Worm (Caenorhabditis elegans) whole organism, early embryonic: ENCODE results near the gene C49F5.5.

Experiments used
- ama-1 ChIP-seq: fragments of 150-350 bp; optimal IDR thresholded peaks from 2 replicates; lab custom pipeline; 2014
- hmg-4 ChIP-seq: fragments of 200-800 bp; sonication (Bioruptor generic); optimal IDR thresholded peaks from 2 replicates; lab custom pipeline; 2018; ENCODE audit warnings: mild to moderate bottlenecking, missing genetic modification characterization, missing compliant biosample characterization
- hnd-1 ChIP-seq: sonication (generic microtip); optimal IDR thresholded peaks from 2 replicates; lab custom pipeline; 2016; ENCODE audit warnings: missing genetic modification characterization, missing compliant biosample characterization

DNA sequence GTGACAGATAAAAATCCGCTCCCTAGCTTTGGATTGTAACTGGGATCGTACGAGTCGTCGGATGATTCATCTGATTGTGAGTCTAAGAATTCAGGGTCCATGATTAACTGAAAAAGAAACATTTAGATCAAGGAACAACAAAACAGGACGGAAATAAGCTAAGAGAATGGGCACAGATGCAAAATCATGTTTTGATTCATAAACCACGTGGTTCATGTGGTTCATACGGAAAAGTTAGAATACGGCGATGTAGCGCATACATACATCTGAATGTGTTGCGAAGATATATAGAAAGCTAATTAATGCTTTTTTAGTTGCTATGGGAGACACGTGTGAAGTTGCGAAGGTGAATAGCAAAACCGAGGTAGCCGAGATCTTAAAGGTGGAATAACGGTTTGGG, 44.0 kb upstream of the C49F5.5 start, which contains the start of gene F55G7.3:
- TF ChIP-seq ama-1 (lab: Kevin White, UChicago): no peak
- no peak for TF ChIP-seq hmg-4
- TF ChIP-seq hnd-1: no peak
